Fruit fly (Drosophila melanogaster) whole organism, wandering third instar larva: ENCODE results near the gene Cpr65Av.

Experiments used
- Abd-B ChIP-seq: fragments of >200 bp; optimal IDR thresholded peaks from 2 replicates; lab custom pipeline; 2017; ENCODE audit warnings: missing biosample characterization, missing genetic modification characterization
- CG32264 ChIP-seq: fragments of 200-800 bp; sonication (Bioruptor generic); optimal IDR thresholded peaks from 2 replicates; lab custom pipeline; 2016; ENCODE audit warnings: missing biosample characterization, missing genetic modification characterization
- CG9705 ChIP-seq: fragments of 200-800 bp; sonication (Bioruptor generic); optimal IDR thresholded peaks from 2 replicates; lab custom pipeline; 2018; ENCODE audit warnings: missing biosample characterization, mild to moderate bottlenecking, missing genetic modification characterization
- CrebA ChIP-seq: fragments of 200-800 bp; sonication (Bioruptor generic); optimal IDR thresholded peaks from 2 replicates; lab custom pipeline; 2016; ENCODE audit warnings: missing biosample characterization, mild to moderate bottlenecking, missing genetic modification characterization, borderline replicate concordance
- Dif ChIP-seq: fragments of 200-275, 200-300 bp; sonication (Bioruptor generic); optimal IDR thresholded peaks from 2 replicates; lab custom pipeline; 2018; ENCODE audit warnings: missing biosample characterization, missing genetic modification characterization; ENCODE audit not compliant: partially characterized antibody
- GATAd ChIP-seq: sonication (Bioruptor generic); optimal IDR thresholded peaks from 2 replicates; lab custom pipeline; 2016; ENCODE audit warnings: missing biosample characterization, missing genetic modification characterization
- HLH106 ChIP-seq: fragments of 200-800 bp; optimal IDR thresholded peaks from 3 replicates; lab custom pipeline; 2019; ENCODE audit warnings: missing biosample characterization, mild to moderate bottlenecking, missing genetic modification characterization, moderate library complexity
- Hnf4 ChIP-seq: fragments of 200-800 bp; sonication (Bioruptor generic); optimal IDR thresholded peaks from 2 replicates; lab custom pipeline; 2016; ENCODE audit warnings: missing biosample characterization, mild to moderate bottlenecking, missing genetic modification characterization
- Hr78 ChIP-seq: fragments of >200 bp; optimal IDR thresholded peaks from 2 replicates; lab custom pipeline; 2017; ENCODE audit warnings: missing biosample characterization, missing genetic modification characterization
- Hr83 ChIP-seq: fragments of 200-300 bp; sonication (Bioruptor generic); optimal IDR thresholded peaks from 2 replicates; lab custom pipeline; 2016; ENCODE audit warnings: missing biosample characterization, mild to moderate bottlenecking, missing genetic modification characterization, moderate library complexity; ENCODE audit not compliant: poor library complexity, severe bottlenecking
- Jra ChIP-seq: sonication (Bioruptor generic); optimal IDR thresholded peaks from 2 replicates; lab custom pipeline; 2016; ENCODE audit warnings: missing biosample characterization, missing genetic modification characterization
- Mio ChIP-seq: sonication (Bioruptor generic); optimal IDR thresholded peaks from 2 replicates; lab custom pipeline; 2016; ENCODE audit warnings: missing biosample characterization, missing genetic modification characterization
- Myc ChIP-seq: fragments of >200 bp; optimal IDR thresholded peaks from 2 replicates; lab custom pipeline; 2017
- N ChIP-seq: fragments of >200 bp; optimal IDR thresholded peaks from 2 replicates; lab custom pipeline; 2018; ENCODE audit warnings: missing biosample characterization, missing external identifiers, missing genetic modification characterization
- Rel ChIP-seq, 2 experiments: fragments of 200-800 bp; sonication (Bioruptor generic) in 1 of 2; optimal IDR thresholded peaks; 2 replicates in 1 of 2; 3 replicates in 1 of 2; lab custom pipeline; 2016 to 2019; ENCODE audit warnings: mild to moderate bottlenecking in 2 of 2, missing biosample characterization in 2 of 2, missing genetic modification characterization in 2 of 2, moderate library complexity in 1 of 2
- Sp1 ChIP-seq: fragments of 200-800 bp; sonication (Bioruptor generic); optimal IDR thresholded peaks from 3 replicates; lab custom pipeline; 2019; ENCODE audit warnings: missing biosample characterization, mild to moderate bottlenecking, missing genetic modification characterization, moderate library complexity
- br ChIP-seq: fragments of 200-800 bp; sonication (Bioruptor generic); optimal IDR thresholded peaks from 2 replicates; lab custom pipeline; 2016; ENCODE audit warnings: missing biosample characterization, missing genetic modification characterization
- brk ChIP-seq: fragments of 200-800 bp; sonication (Bioruptor generic); optimal IDR thresholded peaks from 2 replicates; lab custom pipeline; 2016; ENCODE audit warnings: missing biosample characterization, mild to moderate bottlenecking, missing genetic modification characterization
- dsf ChIP-seq: sonication (Bioruptor generic); optimal IDR thresholded peaks from 2 replicates; lab custom pipeline; 2016; ENCODE audit warnings: missing biosample characterization, missing genetic modification characterization, borderline replicate concordance
- ey ChIP-seq: fragments of 200-800 bp; sonication (Bioruptor generic); optimal IDR thresholded peaks from 2 replicates; lab custom pipeline; 2016; ENCODE audit warnings: missing biosample characterization, missing genetic modification characterization
- foxo ChIP-seq, 2 experiments: fragments of 200-800 bp; sonication (Bioruptor generic); optimal IDR thresholded peaks; 2 replicates in 1 of 2; 3 replicates in 1 of 2; lab custom pipeline; 2016 to 2017; ENCODE audit warnings: missing biosample characterization in 2 of 2, missing genetic modification characterization in 2 of 2
- fru ChIP-seq: fragments of 200-800 bp; sonication (Bioruptor generic); optimal IDR thresholded peaks from 3 replicates; lab custom pipeline; 2016; ENCODE audit warnings: missing biosample characterization, mild to moderate bottlenecking, missing genetic modification characterization
- h ChIP-seq: fragments of 200-800 bp; sonication (Bioruptor generic); optimal IDR thresholded peaks from 3 replicates; lab custom pipeline; 2016; ENCODE audit warnings: missing biosample characterization, mild to moderate bottlenecking, missing genetic modification characterization
- jim ChIP-seq: fragments of 175-275, 200-325 bp; sonication (Bioruptor generic); optimal IDR thresholded peaks from 2 replicates; lab custom pipeline; 2016; ENCODE audit warnings: missing biosample characterization, mild to moderate bottlenecking, missing genetic modification characterization
- lola ChIP-seq: fragments of >200 bp; optimal IDR thresholded peaks from 2 replicates; lab custom pipeline; 2017; ENCODE audit warnings: missing biosample characterization, missing genetic modification characterization
- pan ChIP-seq: fragments of >200 bp; optimal IDR thresholded peaks from 2 replicates; lab custom pipeline; 2017
- rgr ChIP-seq: fragments of 200-800 bp; sonication (Bioruptor generic); optimal IDR thresholded peaks from 3 replicates; lab custom pipeline; 2016; ENCODE audit warnings: missing biosample characterization, mild to moderate bottlenecking, missing genetic modification characterization
- sage ChIP-seq: fragments of 200-800 bp; sonication (Bioruptor generic); optimal IDR thresholded peaks from 2 replicates; lab custom pipeline; 2016; ENCODE audit warnings: missing biosample characterization, mild to moderate bottlenecking, missing genetic modification characterization
- sv ChIP-seq: fragments of 200-800 bp; sonication (Bioruptor generic); optimal IDR thresholded peaks from 3 replicates; lab custom pipeline; 2016; ENCODE audit warnings: missing biosample characterization, missing genetic modification characterization
- tai ChIP-seq: sonication (Bioruptor generic); optimal IDR thresholded peaks from 2 replicates; lab custom pipeline; 2016; ENCODE audit warnings: missing biosample characterization, missing genetic modification characterization
- usp ChIP-seq: fragments of >200 bp; optimal IDR thresholded peaks from 2 replicates; lab custom pipeline; 2017; ENCODE audit warnings: missing biosample characterization, missing genetic modification characterization
- woc ChIP-seq: sonication (Bioruptor generic); optimal IDR thresholded peaks from 2 replicates; lab custom pipeline; 2016; ENCODE audit warnings: missing biosample characterization, mild to moderate bottlenecking, missing genetic modification characterization

The Cpr65Av gene

DNA sequence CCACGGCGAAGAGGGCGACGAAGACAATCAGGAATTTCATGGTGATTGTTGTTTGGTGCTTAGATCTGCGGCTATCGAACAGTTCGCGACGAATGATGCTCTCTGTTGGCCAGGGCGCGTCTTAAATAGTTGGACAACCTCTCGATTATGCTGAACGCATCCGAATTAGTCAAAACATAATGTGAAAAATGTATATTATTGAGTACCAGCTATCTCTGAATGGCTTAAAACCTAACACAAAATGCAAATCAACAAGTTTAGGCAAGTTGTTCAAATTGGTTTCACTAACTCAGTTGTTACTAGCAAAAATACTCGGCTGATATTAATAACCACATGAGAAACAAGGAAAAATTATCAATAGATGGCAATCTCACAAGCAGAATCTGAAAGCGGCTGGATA is 4.6 kb downstream of the Cpr65Av start, which contains the start of gene Lcp65Ag1:
Lcp65Ag1 (minus strand) TSS at position 101 of the 400 bp plus-strand sequence.
- TF ChIP-seq jim (no peak), lola (GFP tag; lab: Kevin White, UChicago) (no peak), Sp1 (GFP tag; lab: Kevin White, UChicago) (no peak), Mio (no peak), woc (GFP tag; lab: Kevin White, UChicago) (no peak), pan (lab: Kevin White, UChicago) (no peak), brk (GFP tag; lab: Kevin White, UChicago) (no peak), br (GFP tag; lab: Kevin White, UChicago) (no peak), Dif (GFP tag; lab: Kevin White, UChicago) (no peak), HLH106 (tag; lab: Kevin White, UChicago) (no peak), CG9705 (GFP tag; lab: Kevin White, UChicago) (no peak), Hr83 (GFP tag; lab: Kevin White, UChicago) (no peak), foxo (GFP tag; optimal IDR thresholded peaks at IDR 0.05; lab: Kevin White, UChicago) (no peak), h (no peak), dsf (GFP tag; lab: Kevin White, UChicago) (no peak), Jra (no peak), usp (no peak), tai (GFP tag; lab: Kevin White, UChicago) (no peak)
- TF ChIP-seq, all 38 proteins: peak for 0

DNA sequence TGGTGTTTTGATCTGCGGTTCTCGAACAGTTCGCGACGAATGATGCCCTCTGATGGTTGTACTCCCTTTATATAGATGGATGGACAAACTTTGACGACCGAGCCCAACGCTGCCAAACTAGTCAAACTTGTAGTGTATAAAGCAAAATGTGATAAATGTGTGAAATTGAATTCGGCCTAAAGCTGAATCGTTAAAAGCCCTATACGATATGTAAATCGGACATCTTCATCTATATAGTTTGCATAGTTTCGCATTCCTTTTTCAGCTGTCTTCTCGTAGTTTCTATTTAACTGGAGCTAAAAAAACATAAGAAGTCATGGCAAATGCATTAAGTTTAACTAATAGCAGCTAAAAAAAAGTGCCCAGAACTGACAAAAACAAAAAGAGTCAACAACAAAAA is 6.2 kb downstream of the Cpr65Av start, which contains the start of gene Lcp65Ag2:
Lcp65Ag2 (minus strand) TSS at position 48 of the 400 bp plus-strand sequence.
- no peak for TF ChIP-seq fru (GFP tag; lab: Kevin White, UChicago)
- TF ChIP-seq tai (GFP tag; lab: Kevin White, UChicago) = no peak
- TF ChIP-seq Rel (GFP tag; optimal IDR thresholded peaks at IDR 0.05; lab: Kevin White, UChicago) = no peak
- TF ChIP-seq Rel (tag; optimal IDR thresholded peaks at IDR 0.05; lab: Kevin White, UChicago) = no peak
- TF ChIP-seq CrebA (GFP tag; lab: Kevin White, UChicago) = no peak
- TF ChIP-seq Hr78 (GFP tag; lab: Kevin White, UChicago) = no peak
- no peak for TF ChIP-seq pan (lab: Kevin White, UChicago)
- TF ChIP-seq CG32264 (GFP tag; lab: Kevin White, UChicago) = no peak
- no peak for TF ChIP-seq Abd-B
- no peak for TF ChIP-seq h
- no peak for TF ChIP-seq sage (GFP tag; lab: Kevin White, UChicago)
- no peak for TF ChIP-seq sv (GFP tag; lab: Kevin White, UChicago)
- no peak for TF ChIP-seq Hr83 (GFP tag; lab: Kevin White, UChicago)
- TF ChIP-seq Myc (lab: Kevin White, UChicago) = no peak
- no peak for TF ChIP-seq woc (GFP tag; lab: Kevin White, UChicago)
- TF ChIP-seq Sp1 (GFP tag; lab: Kevin White, UChicago) = no peak
- no peak for TF ChIP-seq ey (GFP tag; lab: Kevin White, UChicago)

DNA sequence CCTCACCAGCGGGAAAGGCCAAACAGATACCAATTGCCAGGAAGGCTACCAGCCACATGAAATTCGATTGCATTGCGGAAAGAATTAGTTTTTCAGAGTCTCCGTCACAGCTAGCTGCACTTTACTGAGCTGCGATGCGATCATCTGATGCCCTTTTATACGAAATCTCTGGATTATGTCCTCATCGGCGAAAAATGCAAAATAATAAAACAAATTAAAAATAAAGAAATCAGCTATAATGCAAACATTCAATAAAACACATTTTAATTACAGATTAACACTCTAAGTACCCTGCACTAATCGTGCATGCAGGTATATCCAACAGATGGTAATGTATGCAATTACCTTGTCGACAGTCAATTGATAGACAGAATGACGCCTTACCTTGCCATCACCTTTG is 7.8 kb downstream of the Cpr65Av start, which contains the start of gene Cpr65Au:
Cpr65Au (minus strand) TSS at position 101 of the 400 bp plus-strand sequence.
- TF ChIP-seq ey (GFP tag; lab: Kevin White, UChicago) (no peak), Abd-B (no peak), GATAd (GFP tag; lab: Kevin White, UChicago) (no peak), CG9705 (GFP tag; lab: Kevin White, UChicago) (no peak), jim (no peak)

DNA sequence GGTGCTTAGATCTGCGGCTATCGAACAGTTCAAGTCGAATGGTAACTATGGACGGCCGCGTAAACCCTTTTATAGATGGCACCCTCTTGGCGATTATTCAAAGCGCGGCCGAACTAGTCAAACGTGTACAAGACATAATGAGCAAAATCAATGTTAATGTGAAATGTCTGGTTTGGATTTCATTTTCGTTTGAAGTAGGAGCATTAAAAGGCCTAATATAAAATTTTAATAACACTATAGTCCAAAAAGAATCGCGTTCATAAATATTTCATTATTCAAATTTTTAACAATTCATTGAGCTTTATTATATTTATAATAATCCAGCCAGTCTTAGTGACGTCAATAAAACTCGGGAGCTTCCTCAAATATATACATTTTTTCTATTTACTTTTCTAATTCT is 8.8 kb downstream of the Cpr65Av start, which contains the start of gene Lcp65Ag3:
Lcp65Ag3 (minus strand) TSS at position 46 of the 400 bp plus-strand sequence.
- TF ChIP-seq tai (GFP tag; lab: Kevin White, UChicago) (no peak), N (no peak), GATAd (GFP tag; lab: Kevin White, UChicago) (no peak), Jra (no peak), Hr83 (GFP tag; lab: Kevin White, UChicago) (no peak), rgr (GFP tag; lab: Kevin White, UChicago) (no peak), Dif (GFP tag; lab: Kevin White, UChicago) (no peak), pan (lab: Kevin White, UChicago) (no peak), sv (GFP tag; lab: Kevin White, UChicago) (no peak), Myc (lab: Kevin White, UChicago) (no peak), lola (GFP tag; lab: Kevin White, UChicago) (no peak), ey (GFP tag; lab: Kevin White, UChicago) (no peak), woc (GFP tag; lab: Kevin White, UChicago) (no peak), Abd-B (no peak), Hnf4 (GFP tag; lab: Kevin White, UChicago) (no peak), brk (GFP tag; lab: Kevin White, UChicago) (no peak), h (no peak)
